Fruit fly (Drosophila melanogaster) whole organism, larva: ENCODE data around the gene CG6321.

Source experiments
- noc ChIP-seq: fragments of 200-800 bp; sonication (Bioruptor generic); optimal IDR thresholded peaks from 3 replicates; lab custom pipeline; 2019; ENCODE audit warnings: missing biosample characterization, mild to moderate bottlenecking, missing genetic modification characterization, moderate library complexity

The CG6321 gene

DNA sequence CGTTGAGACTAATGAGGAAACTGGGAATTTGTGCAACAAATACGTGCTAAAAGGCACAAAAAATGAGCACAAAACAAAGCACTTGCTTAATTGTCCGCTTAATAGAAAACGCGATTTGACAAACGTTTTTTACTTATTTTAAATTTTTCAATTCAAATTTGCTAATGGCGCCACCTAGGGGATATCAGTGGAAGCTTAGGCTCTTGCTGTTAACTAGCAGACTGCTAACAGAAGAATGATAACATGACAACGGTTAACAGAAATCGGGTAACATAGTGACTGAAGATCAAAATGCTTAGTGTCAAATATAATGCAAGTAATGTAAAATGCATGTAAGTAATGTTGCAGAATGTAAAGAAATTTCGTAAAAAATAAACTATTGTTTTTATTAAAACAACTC is 19.8 kb downstream of the CG6321 start:
- no peak for TF ChIP-seq noc (tag; lab: Kevin White, UChicago)

DNA sequence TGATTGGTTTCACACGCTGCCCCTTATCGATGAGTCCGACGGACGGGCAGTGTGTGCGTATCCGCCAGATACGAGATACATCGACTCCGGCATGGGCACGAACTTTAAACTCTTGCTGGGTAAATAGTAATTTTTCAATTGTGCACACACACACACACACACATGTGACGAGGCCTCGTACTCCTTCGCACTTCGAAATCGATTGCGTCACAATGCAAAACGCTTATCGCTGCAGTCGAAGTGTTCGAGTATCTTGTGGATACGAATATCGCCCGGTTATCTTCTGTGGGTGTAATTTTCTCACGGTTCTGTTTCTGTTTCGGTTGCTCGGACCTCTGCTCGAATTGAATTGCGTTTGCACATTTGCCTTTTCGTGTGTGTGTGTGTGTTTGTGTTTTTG is 26.0 kb downstream of the CG6321 start:
- TF ChIP-seq noc (tag; lab: Kevin White, UChicago), result no peak

DNA sequence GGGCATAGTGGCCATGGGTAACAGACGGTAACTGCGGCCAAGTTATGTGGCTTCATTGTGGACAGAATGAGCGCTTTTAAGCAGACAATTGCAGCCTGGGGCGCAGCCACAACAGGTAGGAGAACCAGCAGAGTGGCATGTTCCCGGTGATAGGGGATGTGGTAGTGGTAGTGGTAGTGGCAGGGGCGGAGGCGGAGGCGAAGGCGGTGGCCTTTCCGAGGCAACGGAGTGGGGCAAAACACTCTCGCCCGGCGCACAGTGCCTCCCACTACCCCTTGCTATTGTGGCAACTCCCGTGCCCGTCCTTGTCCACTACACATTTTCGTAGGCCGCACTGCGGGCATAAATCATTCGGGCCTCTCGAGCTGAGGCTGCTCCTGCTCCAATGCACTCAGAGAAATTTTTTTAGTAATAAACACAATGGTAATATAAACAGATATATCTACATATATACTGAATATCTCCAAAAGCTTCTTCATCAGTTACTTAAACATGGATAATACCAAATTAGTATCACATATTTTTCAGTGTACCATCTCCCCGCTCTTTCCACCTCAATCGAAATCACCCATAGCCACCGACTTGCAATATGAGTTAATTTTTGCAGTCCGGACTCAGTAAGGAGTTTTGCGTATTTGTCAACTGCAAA is 27.6 kb downstream of the CG6321 start:
- TF ChIP-seq noc (tag; lab: Kevin White, UChicago), result no peak

DNA sequence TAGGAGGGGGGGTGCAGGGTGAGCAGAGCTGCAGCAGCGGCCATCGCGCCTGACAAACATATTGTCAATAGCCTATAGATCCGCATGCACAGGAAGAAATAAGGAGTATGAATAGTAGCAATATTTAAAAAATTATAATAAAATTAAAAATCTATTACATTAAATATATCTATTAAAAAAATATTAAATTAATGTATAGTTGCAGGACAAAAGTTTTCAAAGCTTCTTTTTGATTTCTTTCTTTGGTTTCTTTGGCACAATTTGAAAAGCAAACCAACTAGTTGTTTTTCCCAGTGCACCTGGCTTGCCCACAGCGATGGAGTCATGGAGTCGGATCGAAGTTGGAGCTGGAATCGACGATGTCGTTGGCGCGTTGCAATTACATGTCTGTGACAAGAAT is 29.2 kb downstream of the CG6321 start:
- TF ChIP-seq noc (tag; lab: Kevin White, UChicago), result no peak

DNA sequence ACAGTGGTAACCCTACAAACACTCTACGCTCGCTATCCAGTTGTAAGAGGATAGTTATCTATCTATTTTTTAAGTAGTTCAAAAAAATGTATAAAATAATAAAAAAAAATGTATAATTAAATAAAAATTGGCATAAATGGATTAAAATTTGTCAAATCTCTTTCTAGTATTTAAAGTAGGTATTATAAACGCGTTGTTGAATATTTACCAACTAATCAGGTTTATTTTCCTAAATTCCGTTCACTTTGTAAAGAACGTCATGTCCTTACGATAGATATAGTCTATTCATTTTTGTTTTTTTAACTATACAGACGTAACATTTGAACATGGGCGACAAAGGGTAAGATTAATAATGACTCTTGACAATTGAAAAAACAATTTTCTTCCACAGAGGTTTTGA is 33.7 kb downstream of the CG6321 start, which contains the start of gene CG32081:
Gene CG32081 (plus strand): TSS at position 301 of the 400 bp plus-strand sequence.
- TF ChIP-seq noc (tag; lab: Kevin White, UChicago), result no peak

DNA sequence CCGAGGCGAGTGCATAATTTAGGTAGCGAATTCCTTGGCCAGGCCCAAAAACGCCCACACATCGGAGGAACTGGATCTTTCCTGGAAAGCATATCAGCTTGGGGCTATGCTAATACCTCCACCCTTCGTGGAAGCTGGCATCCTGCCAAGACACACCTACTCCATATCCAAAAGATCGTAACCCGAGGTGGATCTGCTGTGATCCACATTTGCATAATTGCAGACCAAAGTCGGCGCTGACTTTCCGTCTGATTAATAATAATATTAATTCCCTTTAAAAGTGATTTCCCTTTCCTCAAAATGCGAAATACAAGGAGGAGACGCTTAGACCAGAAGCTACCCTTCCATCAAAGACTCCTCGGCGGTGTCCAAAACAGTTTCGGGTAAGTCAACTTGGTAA is 35.8 kb downstream of the CG6321 start, which contains the start of gene CG32079:
Gene CG32079 (plus strand): TSS at position 301 of the 400 bp plus-strand sequence.
- no peak for TF ChIP-seq noc (tag; lab: Kevin White, UChicago)

DNA sequence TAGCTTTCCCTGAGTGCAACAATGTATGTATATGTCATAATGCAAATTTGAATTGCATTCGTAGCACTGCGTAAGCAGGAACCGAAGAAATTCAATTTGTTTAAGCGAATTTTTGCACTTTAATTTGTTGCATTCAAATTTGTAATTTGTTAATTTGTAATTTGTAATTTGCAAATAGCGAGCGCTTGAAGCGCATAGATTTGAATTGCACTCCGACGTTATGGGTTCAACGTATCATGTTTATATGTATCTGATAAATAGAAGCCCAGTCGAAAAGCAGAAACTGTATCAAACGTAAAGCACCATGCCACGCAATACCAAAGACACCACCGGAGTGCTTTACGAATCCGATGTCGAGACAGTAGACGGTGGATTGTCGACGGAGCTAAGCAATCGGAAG is 37.8 kb downstream of the CG6321 start, which contains the start of gene Fad2:
Gene Fad2 (plus strand): TSS at position 301 of the 400 bp plus-strand sequence.
- TF ChIP-seq noc (tag; lab: Kevin White, UChicago), result no peak

DNA sequence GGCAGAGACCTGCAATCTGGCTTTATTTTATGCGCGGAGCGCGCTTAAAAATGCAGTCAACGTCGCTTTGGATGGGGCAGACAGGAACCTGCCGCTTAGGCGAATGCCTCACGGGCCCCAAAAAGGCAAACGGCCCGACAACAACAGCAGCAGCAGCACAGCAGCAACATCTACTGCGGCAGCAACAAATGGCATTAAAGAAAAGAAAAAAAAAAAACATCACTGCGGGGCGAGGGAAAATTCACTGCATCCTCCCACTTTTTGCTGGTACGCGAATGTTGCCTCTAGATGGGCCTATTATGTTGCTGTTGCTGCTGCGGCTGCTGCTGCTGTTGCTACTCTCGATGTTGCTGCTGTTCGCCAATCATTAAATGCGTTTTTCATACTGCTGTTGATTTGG is 39.1 kb downstream of the CG6321 start:
- TF ChIP-seq noc (tag; lab: Kevin White, UChicago), result no peak

DNA sequence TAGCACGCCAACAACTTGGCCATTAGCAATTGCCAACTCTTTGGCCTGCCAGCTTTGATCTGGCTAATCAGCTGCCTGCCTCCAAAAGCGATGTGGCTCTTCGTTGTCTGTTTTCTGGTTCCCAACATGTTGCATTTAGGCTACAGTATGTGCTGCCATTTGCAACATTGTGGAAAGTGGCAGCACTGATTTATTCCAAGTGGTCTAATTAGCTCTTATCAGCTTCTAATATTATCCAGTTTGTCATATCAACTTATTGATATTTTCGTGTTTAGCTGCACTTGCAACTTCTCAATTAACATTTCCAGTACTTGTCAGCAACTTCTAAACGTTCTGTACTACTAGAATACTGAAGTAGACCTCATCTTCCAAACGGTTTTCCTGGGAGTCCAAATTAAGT is 41.0 kb downstream of the CG6321 start:
- no peak for TF ChIP-seq noc (tag; lab: Kevin White, UChicago)

DNA sequence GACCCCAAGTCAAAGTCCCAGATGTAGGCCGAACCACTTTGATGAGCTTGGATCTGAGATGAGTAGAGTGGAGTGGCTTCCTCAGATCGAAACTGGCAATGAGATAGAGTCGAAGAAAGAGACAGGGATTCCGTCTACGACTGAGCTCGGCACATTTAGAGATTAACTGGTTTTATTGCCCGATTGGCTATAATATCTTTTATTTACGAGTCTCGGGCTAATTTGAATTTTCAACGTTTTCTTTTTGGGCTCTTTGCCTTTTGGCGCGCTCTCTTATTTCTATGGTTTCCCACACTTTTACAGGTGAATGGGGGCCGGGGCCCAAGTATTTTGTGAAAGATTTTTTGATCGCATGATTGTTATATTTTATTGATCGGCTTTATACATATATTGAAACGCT is 45.8 kb downstream of the CG6321 start:
- TF ChIP-seq noc (tag; lab: Kevin White, UChicago), result no peak

DNA sequence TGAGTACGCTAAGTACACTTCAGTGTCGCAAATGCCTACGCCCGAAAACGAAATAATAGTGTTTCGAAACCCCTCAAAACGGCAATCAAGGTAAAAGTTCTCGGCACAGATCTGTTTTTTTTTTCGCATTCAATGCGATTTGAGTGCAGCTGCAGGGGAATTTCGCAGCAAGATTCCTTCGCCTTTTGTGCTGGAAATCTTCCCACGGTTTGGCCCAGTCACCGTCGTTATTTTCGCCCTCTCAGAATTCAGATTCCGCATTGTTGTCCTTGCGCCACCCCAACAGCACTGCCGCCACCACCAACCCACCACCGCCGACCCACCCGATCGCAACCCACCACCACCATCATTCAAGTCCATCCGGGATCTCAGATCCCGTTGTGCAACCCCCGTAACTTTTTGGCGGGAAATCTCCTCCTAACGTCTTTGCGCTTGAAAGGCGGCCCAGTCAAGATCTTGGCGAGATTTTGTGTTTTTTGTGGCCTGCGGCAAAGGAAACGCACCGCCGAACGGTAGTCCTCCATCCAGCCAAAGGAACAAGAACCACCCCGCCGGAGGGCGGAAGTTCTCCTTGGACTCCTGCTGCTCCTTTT is 49.3 kb downstream of the CG6321 start:
- no peak for TF ChIP-seq noc (tag; lab: Kevin White, UChicago)

DNA sequence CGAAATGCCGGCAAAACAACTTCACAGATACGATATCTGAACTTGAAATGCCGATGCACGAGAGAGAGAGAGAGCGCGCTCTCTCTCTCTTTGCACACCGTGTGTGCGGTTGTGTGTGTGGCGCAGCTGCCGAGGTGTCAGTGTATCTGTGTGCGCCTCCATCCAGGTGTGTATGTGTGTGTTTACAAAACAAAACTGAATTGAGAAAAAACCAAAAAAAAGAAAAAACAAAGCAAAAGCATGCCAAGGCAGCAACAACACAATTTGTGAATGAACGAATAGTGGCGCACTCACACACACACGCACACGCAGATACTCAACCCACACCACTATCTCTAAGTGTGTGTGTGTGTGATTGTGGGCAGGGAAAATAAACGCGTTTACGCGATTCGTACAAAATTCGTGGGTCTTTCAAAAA is 50.6 kb downstream of the CG6321 start:
- TF ChIP-seq noc (tag; lab: Kevin White, UChicago), result peak; percentile 5
